Worm (Caenorhabditis elegans): ENCODE data around the gene srsx-14.

Gene srsx-14

DNA sequence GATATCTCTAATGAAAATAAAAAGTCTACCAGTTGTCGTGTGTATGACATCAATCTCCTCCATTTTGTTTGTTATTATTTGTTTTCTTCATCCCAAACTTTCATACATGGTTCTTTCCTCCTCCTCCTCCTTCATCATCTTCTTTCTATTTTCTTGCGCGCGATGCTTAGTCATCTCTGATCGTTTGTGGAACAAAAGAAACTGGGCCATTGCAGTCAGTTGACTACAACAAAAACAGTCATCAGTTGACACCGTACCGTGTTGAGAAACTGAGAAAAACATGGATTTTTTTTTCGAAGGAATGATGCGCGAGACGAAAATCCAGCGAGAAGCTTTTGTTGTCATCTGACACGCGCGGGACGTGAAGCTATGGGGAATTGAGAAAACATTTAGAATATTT lies 21.7 kb downstream of the srsx-14 start:
- TF ChIP-seq ama-1 (optimal IDR thresholded peaks at IDR 0.05) (peak; percentile 8), egl-5 (tag; optimal IDR thresholded peaks at IDR 0.05) (no peak), nhr-23 (tag; optimal IDR thresholded peaks at IDR 0.05) (peak; percentile 85), pha-4 (tag; optimal IDR thresholded peaks at IDR 0.05) (peak; percentile 23)

DNA sequence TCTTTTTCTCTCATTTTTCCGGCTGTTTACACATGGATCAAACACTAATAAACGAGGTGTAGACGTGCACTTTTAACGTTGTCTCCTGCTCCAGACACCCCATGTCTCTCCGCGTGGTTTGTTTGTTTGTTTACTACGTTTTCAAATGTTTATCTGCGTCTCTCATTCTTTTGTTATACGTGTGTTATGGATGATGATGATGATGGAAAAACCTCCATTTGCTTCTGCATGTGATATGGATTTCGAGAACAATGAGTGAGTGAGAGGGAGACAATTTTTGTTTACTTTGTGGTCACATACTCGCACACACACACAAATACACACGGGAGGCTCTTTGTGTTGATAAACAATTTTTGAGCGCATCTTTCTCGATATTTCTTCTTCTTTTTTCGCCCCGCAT lies 22.5 kb downstream of the srsx-14 start:
- no peak for TF ChIP-seq ztf-11 (tag; optimal IDR thresholded peaks at IDR 0.05)
- no peak for TF ChIP-seq nhr-76 (tag; optimal IDR thresholded peaks at IDR 0.05)
- TF ChIP-seq unc-39 (tag; optimal IDR thresholded peaks at IDR 0.05), result no peak
- TF ChIP-seq snpc-4 (tag; optimal IDR thresholded peaks at IDR 0.05), result peak; percentile 75
- TF ChIP-seq eor-1 (tag; optimal IDR thresholded peaks at IDR 0.05), result no peak
- peak; percentile 31 for TF ChIP-seq tbx-2 (tag; optimal IDR thresholded peaks at IDR 0.05)
- no peak for TF ChIP-seq aly-2 (tag; optimal IDR thresholded peaks at IDR 0.05)
- TF ChIP-seq daf-12 (tag; optimal IDR thresholded peaks at IDR 0.05), result no peak
- TF ChIP-seq ceh-28 (tag; optimal IDR thresholded peaks at IDR 0.05), result peak; percentile 61
- no peak for TF ChIP-seq R02D3.7 (tag; optimal IDR thresholded peaks at IDR 0.05)
- TF ChIP-seq nhr-77 (tag; optimal IDR thresholded peaks at IDR 0.05), result no peak
- no peak for TF ChIP-seq ztf-4 (tag; optimal IDR thresholded peaks at IDR 0.05)
- peak; percentile 6 for TF ChIP-seq lsy-12 (tag; optimal IDR thresholded peaks at IDR 0.05)
- no peak for TF ChIP-seq nhr-11 (tag; optimal IDR thresholded peaks at IDR 0.05)
- no peak for TF ChIP-seq nhr-28 (tag; optimal IDR thresholded peaks at IDR 0.05)
- TF ChIP-seq fkh-2 (tag; optimal IDR thresholded peaks at IDR 0.05), result no peak
- TF ChIP-seq nfya-1 (tag; optimal IDR thresholded peaks at IDR 0.05; ENCODE audit: insufficient read depth), result peak; percentile 78
- TF ChIP-seq fos-1 (tag; optimal IDR thresholded peaks at IDR 0.05), result no peak
- no peak for TF ChIP-seq nhr-25 (tag; optimal IDR thresholded peaks at IDR 0.05)
- TF ChIP-seq unc-62 (GFP tag; optimal IDR thresholded peaks at IDR 0.05), result no peak
- no peak for TF ChIP-seq ceh-16 (tag; optimal IDR thresholded peaks at IDR 0.05)
- no peak for TF ChIP-seq ceh-9 (tag; optimal IDR thresholded peaks at IDR 0.05)
- TF ChIP-seq lin-39 (tag; optimal IDR thresholded peaks at IDR 0.05), result peak; percentile 75
- no peak for TF ChIP-seq ZK546.5 (tag; optimal IDR thresholded peaks at IDR 0.05)
- TF ChIP-seq nhr-23 (tag; optimal IDR thresholded peaks at IDR 0.05), result no peak
- peak; percentile 77 for TF ChIP-seq egl-5 (tag; optimal IDR thresholded peaks at IDR 0.05)
- no peak for TF ChIP-seq elt-1 (tag; optimal IDR thresholded peaks at IDR 0.05)
- peak; percentile 86 for TF ChIP-seq pqm-1 (tag; optimal IDR thresholded peaks at IDR 0.05)
- TF ChIP-seq egl-27 (tag; optimal IDR thresholded peaks at IDR 0.05), result no peak
- TF ChIP-seq jun-1 (tag; optimal IDR thresholded peaks at IDR 0.05), result no peak
- TF ChIP-seq elt-2 (tag; optimal IDR thresholded peaks at IDR 0.05), result peak; percentile 75
- TF ChIP-seq nhr-67 (tag; optimal IDR thresholded peaks at IDR 0.05), result no peak
- no peak for TF ChIP-seq mml-1 (tag; optimal IDR thresholded peaks at IDR 0.05)
- peak; percentile 52 for TF ChIP-seq fkh-10 (GFP tag; optimal IDR thresholded peaks at IDR 0.05)
- no peak for TF ChIP-seq ama-1 (optimal IDR thresholded peaks at IDR 0.05)
- peak; percentile 66 for TF ChIP-seq nhr-43 (tag; optimal IDR thresholded peaks at IDR 0.05; ENCODE audit: poor library complexity, severe bottlenecking)
- TF ChIP-seq elt-3 (tag; optimal IDR thresholded peaks at IDR 0.05), result no peak
- peak; percentile 94 for TF ChIP-seq skn-1 (tag; optimal IDR thresholded peaks at IDR 0.05)
- no peak for TF ChIP-seq nhr-12 (tag; optimal IDR thresholded peaks at IDR 0.05)
- peak; percentile 100 for TF ChIP-seq pha-4 (tag; optimal IDR thresholded peaks at IDR 0.05)
- TF ChIP-seq lin-15B (tag; optimal IDR thresholded peaks at IDR 0.05), result no peak
- TF ChIP-seq hmg-11 (tag; optimal IDR thresholded peaks at IDR 0.05), result peak; percentile 26
- TF ChIP-seq zag-1 (tag; optimal IDR thresholded peaks at IDR 0.05), result no peak
- TF ChIP-seq nhr-237 (tag; optimal IDR thresholded peaks at IDR 0.05), result no peak
- TF ChIP-seq ceh-82 (tag; optimal IDR thresholded peaks at IDR 0.05), result no peak
- no peak for TF ChIP-seq sea-2 (GFP tag; optimal IDR thresholded peaks at IDR 0.05)
- TF ChIP-seq mdl-1 (tag; optimal IDR thresholded peaks at IDR 0.05), result peak; percentile 61
